Fruit fly (Drosophila melanogaster): ENCODE measurements around the gene PTPMT1.

Gene PTPMT1

dm6 chr3R:23725711-23726349, 32.3 kb upstream of the PTPMT1 start (continued):
- TF ChIP-seq CG16779 (GFP tag; IDR thresholded peaks at IDR 0.05), result no peak
- TF ChIP-seq Atf6 (GFP tag; IDR thresholded peaks at IDR 0.05), result peak; percentile 49; the same call in 1 of the 2 replicates
- TF ChIP-seq sens (GFP tag), result peak; percentile 66
- TF ChIP-seq sob (GFP tag; IDR thresholded peaks at IDR 0.05), result peak; percentile 63; the same call in 1 of the 2 replicates
- no peak; the same call in 1 of the 2 replicates for TF ChIP-seq CG11247 (GFP tag; IDR thresholded peaks at IDR 0.05)
- TF ChIP-seq Hr39 (optimal IDR thresholded peaks at IDR 0.05), result no peak
- peak; percentile 30 for TF ChIP-seq CG12299 (tag; optimal IDR thresholded peaks at IDR 0.05)
- 0 out of 2 replicates have a peak, but pooled peaks have one; percentile 12 for TF ChIP-seq Rfx (GFP tag; IDR thresholded peaks at IDR 0.05)
- TF ChIP-seq CG13287 (GFP tag; IDR thresholded peaks at IDR 0.05; ENCODE audit: partially characterized antibody), result 0 out of 2 replicates have a peak, but pooled peaks have one; percentile 7
- TF ChIP-seq CG42726 (GFP tag; IDR thresholded peaks at IDR 0.05; ENCODE audit: partially characterized antibody), result peak; percentile 19; the same call in 1 of the 2 replicates
- peak; percentile 71 for TF ChIP-seq abd-A (tag; optimal IDR thresholded peaks at IDR 0.05)
- peak; percentile 66 for TF ChIP-seq B-H2 (GFP tag; optimal IDR thresholded peaks at IDR 0.05)
- TF ChIP-seq ken (GFP tag; IDR thresholded peaks at IDR 0.05), result no peak
- no peak for TF ChIP-seq pzg (GFP tag; optimal IDR thresholded peaks at IDR 0.05)
- TF ChIP-seq scrt (GFP tag; optimal IDR thresholded peaks at IDR 0.05), result peak; percentile 19
- TF ChIP-seq Deaf1 (tag; optimal IDR thresholded peaks at IDR 0.05), result peak; percentile 67
- TF ChIP-seq prd (optimal IDR thresholded peaks at IDR 0.05), result no peak
- TF ChIP-seq prd (GFP tag; IDR thresholded peaks at IDR 0.05), result no peak
- TF ChIP-seq sug (tag; optimal IDR thresholded peaks at IDR 0.05), result peak; percentile 81
- no peak for TF ChIP-seq CG30431 (GFP tag; optimal IDR thresholded peaks at IDR 0.05)
- peak; percentile 35 for TF ChIP-seq CG15601 (tag; optimal IDR thresholded peaks at IDR 0.05)
- no peak for TF ChIP-seq CG18476 (GFP tag; optimal IDR thresholded peaks at IDR 0.05)
- TF ChIP-seq Scr (GFP tag; IDR thresholded peaks at IDR 0.05; ENCODE audit: partially characterized antibody), result peak; percentile 21; the same call in 1 of the 2 replicates
- peak; percentile 20; the same call in 1 of the 2 replicates for TF ChIP-seq MBD-R2 (GFP tag; IDR thresholded peaks at IDR 0.05)
- peak; percentile 17 for TF ChIP-seq lbe (GFP tag; optimal IDR thresholded peaks at IDR 0.05)
- no peak for TF ChIP-seq CG7556 (GFP tag; optimal IDR thresholded peaks at IDR 0.05)
- peak in 1 of 2 experiments; percentile 51 for TF ChIP-seq Pdp1 (GFP tag; optimal IDR thresholded peaks at IDR 0.05)
- TF ChIP-seq jigr1 (GFP tag; IDR thresholded peaks at IDR 0.05), result no peak
- TF ChIP-seq sqz (GFP tag; optimal IDR thresholded peaks at IDR 0.05), result peak; percentile 78
- TF ChIP-seq CG12744 (GFP tag; optimal IDR thresholded peaks at IDR 0.05), result peak; percentile 30
- TF ChIP-seq pb (GFP tag; optimal IDR thresholded peaks at IDR 0.05), result no peak
- peak; percentile 39 for TF ChIP-seq ATbp (GFP tag; optimal IDR thresholded peaks at IDR 0.05)
- TF ChIP-seq D19A (tag; optimal IDR thresholded peaks at IDR 0.05), result peak; percentile 38
- TF ChIP-seq CG12104 (GFP tag; optimal IDR thresholded peaks at IDR 0.05), result peak; percentile 14
- peak; percentile 11 for TF ChIP-seq Sox100B (GFP tag; optimal IDR thresholded peaks at IDR 0.05)
- TF ChIP-seq CG9727 (GFP tag; optimal IDR thresholded peaks at IDR 0.05), result peak; percentile 13
- peak; percentile 18 for TF ChIP-seq CG17359 (tag; optimal IDR thresholded peaks at IDR 0.05)
- TF ChIP-seq CG7987 (GFP tag; optimal IDR thresholded peaks at IDR 0.05), result peak; percentile 23
- TF ChIP-seq Asciz (GFP tag; optimal IDR thresholded peaks at IDR 0.05), result peak; percentile 45
- TF ChIP-seq lab (GFP tag; optimal IDR thresholded peaks at IDR 0.05), result peak; percentile 68
- peak; percentile 10 for TF ChIP-seq CG3407 (GFP tag; optimal IDR thresholded peaks at IDR 0.05)
- peak; percentile 100 for TF ChIP-seq CG31224 (GFP tag; IDR thresholded peaks at IDR 0.05)
- TF ChIP-seq CoRest (tag; optimal IDR thresholded peaks at IDR 0.05), result peak; percentile 20
- peak; percentile 46 for TF ChIP-seq CG2678 (tag; optimal IDR thresholded peaks at IDR 0.05)
- TF ChIP-seq CG1602 (GFP tag; optimal IDR thresholded peaks at IDR 0.05), result no peak
- TF ChIP-seq CG6689 (GFP tag; IDR thresholded peaks at IDR 0.05), result no peak
- peak; percentile 14 for TF ChIP-seq Nf-YC (tag; optimal IDR thresholded peaks at IDR 0.05)
- no peak for TF ChIP-seq BEAF-32 (GFP tag; optimal IDR thresholded peaks at IDR 0.05)
- peak; percentile 21 for TF ChIP-seq CG1233 (GFP tag; optimal IDR thresholded peaks at IDR 0.05)
